Fruit fly (Drosophila melanogaster) whole organism, embryonic: ENCODE results near the gene CG33110.

Source experiments
- Aef1 ChIP-seq: fragments of 200-800 bp; sonication (Bioruptor generic); IDR thresholded peaks from 3 replicates; pipeline ENCODE4 v1.3.6; 2022; ENCODE audit warnings: missing biosample characterization, missing genetic modification characterization
- Bgb ChIP-seq: fragments of 200-800 bp; sonication (Bioruptor generic); IDR thresholded peaks from 2 replicates; pipeline ENCODE4 v1.3.6; 2022; ENCODE audit warnings: missing biosample characterization, missing genetic modification characterization; ENCODE audit not compliant: partially characterized antibody
- CG12219 ChIP-seq: fragments of 200-800 bp; sonication (Bioruptor generic); optimal IDR thresholded peaks from 3 replicates; lab custom pipeline; 2018; ENCODE audit warnings: missing biosample characterization, mild to moderate bottlenecking, missing genetic modification characterization
- CG12236 ChIP-seq: fragments of 200-800 bp; sonication (Bioruptor generic); optimal IDR thresholded peaks from 2 replicates; lab custom pipeline; 2016; ENCODE audit warnings: missing biosample characterization, missing genetic modification characterization
- CG12769 ChIP-seq: fragments of 200-800 bp; sonication (Bioruptor generic); optimal IDR thresholded peaks from 2 replicates; lab custom pipeline; 2019; ENCODE audit warnings: missing biosample characterization, mild to moderate bottlenecking, missing genetic modification characterization, moderate library complexity
- CG13424 ChIP-seq: fragments of 200-800 bp; sonication (Bioruptor generic); optimal IDR thresholded peaks from 2 replicates; lab custom pipeline; 2019; ENCODE audit warnings: missing biosample characterization, mild to moderate bottlenecking, missing genetic modification characterization, moderate library complexity
- CG13624 ChIP-seq: fragments of 200-800 bp; sonication (Bioruptor generic); optimal IDR thresholded peaks from 2 replicates; lab custom pipeline; 2016; ENCODE audit warnings: missing biosample characterization, missing genetic modification characterization
- CG13775 ChIP-seq: fragments of 200-800 bp; sonication (Bioruptor generic); optimal IDR thresholded peaks from 3 replicates; lab custom pipeline; 2017; ENCODE audit warnings: missing biosample characterization, mild to moderate bottlenecking, missing genetic modification characterization
- CG15269 ChIP-seq: fragments of 200-800 bp; sonication (Bioruptor generic); optimal IDR thresholded peaks from 2 replicates; lab custom pipeline; 2018; ENCODE audit warnings: missing biosample characterization, mild to moderate bottlenecking, missing genetic modification characterization, moderate library complexity
- CG15601 ChIP-seq: fragments of 200-800 bp; sonication (Bioruptor generic); optimal IDR thresholded peaks from 3 replicates; lab custom pipeline; 2019; ENCODE audit warnings: missing biosample characterization, mild to moderate bottlenecking, missing genetic modification characterization, moderate library complexity
- CG17385 ChIP-seq: fragments of 200-800 bp; sonication (Bioruptor generic); optimal IDR thresholded peaks from 3 replicates; lab custom pipeline; 2018; ENCODE audit warnings: missing biosample characterization, mild to moderate bottlenecking, missing genetic modification characterization
- CG18599 ChIP-seq: fragments of 200-800 bp; sonication (Bioruptor generic); optimal IDR thresholded peaks from 3 replicates; lab custom pipeline; 2017; ENCODE audit warnings: missing biosample characterization, missing genetic modification characterization, mild to moderate bottlenecking, moderate library complexity, missing genetic modification reagents
- CG2678 ChIP-seq: fragments of 200-800 bp; sonication (Bioruptor generic); optimal IDR thresholded peaks from 3 replicates; lab custom pipeline; 2019; ENCODE audit warnings: missing biosample characterization, mild to moderate bottlenecking, missing genetic modification characterization, moderate library complexity
- CG32532 ChIP-seq: fragments of 200-800 bp; sonication (Bioruptor generic); IDR thresholded peaks from 2 replicates; pipeline ENCODE4 v1.3.6; 2022; ENCODE audit warnings: missing biosample characterization, missing genetic modification characterization
- CG3838 ChIP-seq: fragments of 200-800 bp; sonication (Bioruptor generic); optimal IDR thresholded peaks from 3 replicates; lab custom pipeline; 2016; ENCODE audit warnings: missing biosample characterization, missing genetic modification characterization
- CG5245 ChIP-seq: fragments of 200-800 bp; sonication (Bioruptor generic); optimal IDR thresholded peaks from 3 replicates; lab custom pipeline; 2016; ENCODE audit warnings: missing biosample characterization, missing genetic modification characterization
- CG8290 ChIP-seq, 3 experiments: fragments of 200-800 bp; sonication (Bioruptor generic); optimal IDR thresholded peaks; 2 replicates each; lab custom pipeline; 2016 to 2019; ENCODE audit warnings: missing biosample characterization in 3 of 3, missing genetic modification characterization in 3 of 3, mild to moderate bottlenecking in 2 of 3, moderate library complexity in 1 of 3
- CG8944 ChIP-seq: fragments of 200-800 bp; sonication (Bioruptor generic); optimal IDR thresholded peaks from 3 replicates; lab custom pipeline; 2016; ENCODE audit warnings: missing biosample characterization, missing genetic modification characterization
- CG9727 ChIP-seq: fragments of 200-800 bp; sonication (Bioruptor generic); optimal IDR thresholded peaks from 3 replicates; lab custom pipeline; 2017; ENCODE audit warnings: missing biosample characterization, mild to moderate bottlenecking, missing genetic modification characterization
- CTCF ChIP-seq: fragments of 200-800 bp; sonication (Bioruptor generic); optimal IDR thresholded peaks from 2 replicates; lab custom pipeline; 2017; ENCODE audit warnings: missing biosample characterization, mild to moderate bottlenecking, missing genetic modification characterization, moderate library complexity
- D19A ChIP-seq: fragments of 200-800 bp; optimal IDR thresholded peaks from 3 replicates; lab custom pipeline; 2019; ENCODE audit warnings: missing biosample characterization, mild to moderate bottlenecking, missing genetic modification characterization, moderate library complexity
- D19B ChIP-seq: fragments of 200-800 bp; sonication (Bioruptor generic); optimal IDR thresholded peaks from 2 replicates; lab custom pipeline; 2017; ENCODE audit warnings: missing biosample characterization, mild to moderate bottlenecking, missing genetic modification characterization
- Dfd ChIP-seq, 2 experiments: fragments of >200 bp; optimal IDR thresholded peaks; 2 replicates each; lab custom pipeline; 2017; ENCODE audit warnings: missing biosample characterization in 2 of 2, missing genetic modification characterization in 2 of 2
- H2.0 ChIP-seq: fragments of 200-800 bp; sonication (Bioruptor generic); IDR thresholded peaks from 2 replicates; pipeline ENCODE4 v1.3.6; 2022; ENCODE audit warnings: missing biosample characterization, missing genetic modification characterization
- HHEX ChIP-seq: fragments of 200-800 bp; sonication (Bioruptor generic); optimal IDR thresholded peaks from 3 replicates; lab custom pipeline; 2017; ENCODE audit warnings: missing biosample characterization, mild to moderate bottlenecking, missing genetic modification characterization, missing genetic modification reagents
- HLHmδ ChIP-seq: fragments of 200-800 bp; sonication (Bioruptor generic); optimal IDR thresholded peaks from 2 replicates; lab custom pipeline; 2018; ENCODE audit warnings: missing biosample characterization, mild to moderate bottlenecking, missing genetic modification characterization, moderate library complexity
- Hey ChIP-seq: fragments of 200-800 bp; sonication (Bioruptor generic); optimal IDR thresholded peaks from 3 replicates; lab custom pipeline; 2018; ENCODE audit warnings: missing biosample characterization, mild to moderate bottlenecking, missing genetic modification characterization
- Hmr ChIP-seq: fragments of 200-800 bp; sonication (Bioruptor generic); optimal IDR thresholded peaks from 3 replicates; lab custom pipeline; 2017; ENCODE audit warnings: mild to moderate bottlenecking, missing biosample characterization, missing genetic modification reagents, missing genetic modification characterization
- Hr51 ChIP-seq, 2 experiments: fragments of 200-800 bp; sonication (Bioruptor generic); optimal IDR thresholded peaks; 2 replicates in 1 of 2; 3 replicates in 1 of 2; lab custom pipeline; 2016 to 2018; ENCODE audit warnings: missing biosample characterization in 2 of 2, missing genetic modification characterization in 2 of 2, mild to moderate bottlenecking in 1 of 2, moderate library complexity in 1 of 2
- MTF-1 ChIP-seq: fragments of 200-800 bp; sonication (Bioruptor generic); optimal IDR thresholded peaks from 2 replicates; lab custom pipeline; 2018; ENCODE audit warnings: missing biosample characterization, mild to moderate bottlenecking, missing genetic modification characterization, borderline replicate concordance
- Oli ChIP-seq: fragments of 200-800 bp; sonication (Bioruptor generic); optimal IDR thresholded peaks from 2 replicates; lab custom pipeline; 2018; ENCODE audit warnings: missing biosample characterization, mild to moderate bottlenecking, missing genetic modification characterization, moderate library complexity
- Optix ChIP-seq: fragments of 200-800 bp; sonication (Bioruptor generic); IDR thresholded peaks from 3 replicates; pipeline ENCODE4 v1.3.6; 2022; ENCODE audit warnings: missing biosample characterization, missing genetic modification characterization
- Six4 ChIP-seq: fragments of 200-800 bp; sonication (Bioruptor generic); optimal IDR thresholded peaks from 2 replicates; lab custom pipeline; 2016; ENCODE audit warnings: missing biosample characterization, missing genetic modification characterization
- Spps ChIP-seq: fragments of 200-800 bp; sonication (Bioruptor generic); optimal IDR thresholded peaks from 2 replicates; lab custom pipeline; 2018; ENCODE audit warnings: missing biosample characterization, mild to moderate bottlenecking, missing genetic modification characterization
- Vsx1 ChIP-seq: fragments of 200-800 bp; sonication (Bioruptor generic); optimal IDR thresholded peaks from 2 replicates; lab custom pipeline; 2017; ENCODE audit warnings: missing biosample characterization, mild to moderate bottlenecking, missing genetic modification characterization, missing genetic modification reagents
- chinmo ChIP-seq: fragments of 200-800 bp; sonication (Bioruptor generic); IDR thresholded peaks from 4 replicates; pipeline ENCODE4 v1.3.6; 2022; ENCODE audit warnings: missing biosample characterization, missing genetic modification characterization; ENCODE audit not compliant: partially characterized antibody
- esg ChIP-seq: fragments of 200-800 bp; sonication (Bioruptor generic); conservative IDR thresholded peaks from 2 replicates; pipeline ENCODE4 v1.3.6; 2022; ENCODE audit warnings: missing biosample characterization, missing genetic modification characterization
- eyg ChIP-seq: fragments of 200-800 bp; sonication (Bioruptor generic); optimal IDR thresholded peaks from 3 replicates; lab custom pipeline; 2016; ENCODE audit warnings: missing biosample characterization, missing genetic modification characterization
- fd64A ChIP-seq: fragments of 200-800 bp; sonication (Bioruptor generic); optimal IDR thresholded peaks from 3 replicates; lab custom pipeline; 2018; ENCODE audit warnings: missing biosample characterization, mild to moderate bottlenecking, missing genetic modification characterization
- gsb-n ChIP-seq: fragments of 200-800 bp; sonication (Bioruptor generic); optimal IDR thresholded peaks from 3 replicates; lab custom pipeline; 2018; ENCODE audit warnings: missing biosample characterization, mild to moderate bottlenecking, missing genetic modification characterization
- hkb ChIP-seq, 2 experiments: fragments of 200-800 bp in 1 of 2; fragments of >200 bp in 1 of 2; sonication (Bioruptor generic) in 1 of 2; IDR thresholded peaks in 1 of 2; optimal IDR thresholded peaks in 1 of 2; 2 replicates each; pipeline versions ENCODE4 v1.3.6 to Lab custom; 2017 to 2022; ENCODE audit warnings: missing biosample characterization in 1 of 2, missing genetic modification characterization in 1 of 2
- lab ChIP-seq: fragments of 200-800 bp; sonication (Bioruptor generic); optimal IDR thresholded peaks from 3 replicates; lab custom pipeline; 2017; ENCODE audit warnings: missing biosample characterization, missing genetic modification characterization, mild to moderate bottlenecking, moderate library complexity, missing genetic modification reagents
- lmd ChIP-seq: fragments of 200-800 bp; sonication (Bioruptor generic); IDR thresholded peaks from 2 replicates; pipeline ENCODE4 v1.3.6; 2022; ENCODE audit warnings: missing biosample characterization, missing genetic modification characterization
- nmo ChIP-seq: fragments of 200-800 bp; sonication (Bioruptor generic); optimal IDR thresholded peaks from 2 replicates; lab custom pipeline; 2018; ENCODE audit warnings: missing biosample characterization, mild to moderate bottlenecking, missing genetic modification characterization, moderate library complexity
- nom ChIP-seq: fragments of 200-800 bp; sonication (Bioruptor generic); optimal IDR thresholded peaks from 2 replicates; lab custom pipeline; 2017; ENCODE audit warnings: missing biosample characterization, missing genetic modification characterization, mild to moderate bottlenecking, moderate library complexity, missing genetic modification reagents
- prd ChIP-seq, 3 experiments: fragments of >200 bp in 2 of 3; fragments of 200-800 bp in 1 of 3; sonication (Bioruptor generic) in 1 of 3; optimal IDR thresholded peaks in 2 of 3; IDR thresholded peaks in 1 of 3; 2 replicates in 2 of 3; 3 replicates in 1 of 3; pipeline versions ENCODE4 v1.3.6 to Lab custom; 2017 to 2022; ENCODE audit warnings: missing biosample characterization in 1 of 3, missing genetic modification characterization in 1 of 3
- twi ChIP-seq: fragments of 200-800 bp; optimal IDR thresholded peaks from 2 replicates; lab custom pipeline; 2019; ENCODE audit warnings: missing biosample characterization, mild to moderate bottlenecking, missing genetic modification characterization, moderate library complexity

CG33110 gene

DNA sequence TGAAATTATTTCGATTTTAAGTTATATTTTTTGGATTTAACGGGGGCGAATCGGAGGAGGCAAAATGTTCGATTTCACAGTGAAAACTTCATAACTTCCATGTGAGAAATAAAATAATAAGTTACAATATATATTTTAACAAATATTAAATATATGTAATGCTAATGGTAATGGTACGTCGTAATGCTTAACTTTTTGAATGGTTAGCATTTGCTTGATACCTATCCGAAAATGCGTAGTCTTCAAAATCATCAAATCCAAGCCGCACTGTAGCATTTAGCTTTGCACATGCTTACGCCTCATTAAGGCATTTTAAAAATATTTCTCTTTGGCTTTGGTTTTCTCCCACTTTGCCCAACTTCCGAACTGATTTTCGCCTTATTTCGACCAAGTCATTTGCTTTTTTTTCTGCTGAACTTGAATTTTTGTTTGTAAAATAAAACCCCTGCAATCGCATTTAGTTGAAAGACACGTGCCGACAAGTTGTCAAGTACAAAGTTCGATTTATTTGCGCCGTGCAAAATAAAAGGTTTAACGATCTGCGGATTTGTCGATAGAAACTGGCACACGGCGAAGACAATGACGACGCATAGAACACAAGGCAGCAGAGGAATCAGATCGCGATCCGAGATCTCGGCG, 27.1 kb upstream of the CG33110 start (continued):
- TF ChIP-seq gsb-n (tag; lab: Kevin White, UChicago), result peak; percentile 9
- TF ChIP-seq Hey (tag; lab: Kevin White, UChicago), result no peak
- peak; percentile 24; the same call in 1 of the 2 replicates for TF ChIP-seq CG32532 (GFP tag; lab: Robert Waterston, UW)
- TF ChIP-seq CG9727 (GFP tag; lab: Kevin White, UChicago), result no peak
- no peak for TF ChIP-seq CG12236 (GFP tag; lab: Kevin White, UChicago)
- TF ChIP-seq CG5245, result no peak
- no peak for TF ChIP-seq fd64A (GFP tag; lab: Kevin White, UChicago)
- peak; percentile 28 for TF ChIP-seq HHEX
- TF ChIP-seq CG15269, result peak; percentile 58
- no peak for TF ChIP-seq H2.0
- 0 out of 4 replicates have a peak, but pooled peaks have one; percentile 29 for TF ChIP-seq chinmo (GFP tag; lab: Robert Waterston, UW)
- TF ChIP-seq CG2678 (tag; lab: Kevin White, UChicago), result peak; percentile 39
- no peak for TF ChIP-seq CG13775 (GFP tag; lab: Kevin White, UChicago)
- no peak for TF ChIP-seq CG18599 (GFP tag; lab: Kevin White, UChicago)
- no peak for TF ChIP-seq Dfd (GFP tag; optimal IDR thresholded peaks at IDR 0.05; lab: Kevin White, UChicago)
- TF ChIP-seq CG12219 (GFP tag; lab: Kevin White, UChicago), result no peak
- TF ChIP-seq esg (GFP tag; lab: Robert Waterston, UW), result 0 out of 2 replicates have a peak, but pooled peaks have one; percentile 20
- TF ChIP-seq CTCF, result no peak
- no peak for TF ChIP-seq CG15601 (tag; lab: Kevin White, UChicago)
- no peak for TF ChIP-seq Bgb (GFP tag; lab: Robert Waterston, UW)
- no peak for TF ChIP-seq Optix (GFP tag; lab: Robert Waterston, UW)
- no peak for TF ChIP-seq CG8944 (GFP tag; lab: Kevin White, UChicago)
- no peak for TF ChIP-seq twi (tag; lab: Kevin White, UChicago)
- peak; percentile 36; the same call in 1 of the 2 replicates for TF ChIP-seq lmd (GFP tag; lab: Robert Waterston, UW)
- TF ChIP-seq prd (optimal IDR thresholded peaks at IDR 0.05; lab: Kevin White, UChicago), result no peak
- peak; percentile 49; the same call in 1 of the 3 replicates for TF ChIP-seq prd (GFP tag; IDR thresholded peaks at IDR 0.05; lab: Robert Waterston, UW)
- TF ChIP-seq Aef1, result 0 out of 3 replicates have a peak, but pooled peaks have one; percentile 17
- no peak for TF ChIP-seq Hmr (GFP tag; lab: Kevin White, UChicago)
- TF ChIP-seq Spps (tag; lab: Kevin White, UChicago), result no peak
- no peak for TF ChIP-seq CG8290 (GFP tag; optimal IDR thresholded peaks at IDR 0.05; lab: Kevin White, UChicago)
- TF ChIP-seq CG8290 (tag; optimal IDR thresholded peaks at IDR 0.05; lab: Kevin White, UChicago), result no peak
- TF ChIP-seq eyg (GFP tag; lab: Kevin White, UChicago), result no peak
- no peak for TF ChIP-seq nom
- TF ChIP-seq CG13424, result peak; percentile 8
- peak; percentile 34 for TF ChIP-seq Oli
- no peak for TF ChIP-seq D19B (GFP tag; lab: Kevin White, UChicago)
- TF ChIP-seq CG3838 (GFP tag; lab: Kevin White, UChicago), result no peak
- TF ChIP-seq HLHmδ (GFP tag; lab: Kevin White, UChicago), result no peak
- TF ChIP-seq CG12769 (tag; lab: Kevin White, UChicago), result no peak
- peak; percentile 17 for TF ChIP-seq lab (GFP tag; lab: Kevin White, UChicago)
- no peak for TF ChIP-seq D19A (tag; lab: Kevin White, UChicago)
- no peak for TF ChIP-seq nmo (GFP tag; lab: Kevin White, UChicago)
- TF ChIP-seq CG17385 (GFP tag; lab: Kevin White, UChicago), result no peak
- no peak for TF ChIP-seq Six4 (GFP tag; lab: Kevin White, UChicago)
- no peak for TF ChIP-seq CG13624
- TF ChIP-seq hkb (optimal IDR thresholded peaks at IDR 0.05; lab: Kevin White, UChicago), result no peak
- TF ChIP-seq hkb (GFP tag; IDR thresholded peaks at IDR 0.05; lab: Robert Waterston, UW), result peak; percentile 20; the same call in 1 of the 2 replicates
- no peak for TF ChIP-seq MTF-1
- TF ChIP-seq Hr51 (GFP tag; optimal IDR thresholded peaks at IDR 0.05; lab: Kevin White, UChicago), result peak in 1 of 2 experiments; percentile 46
- no peak for TF ChIP-seq Vsx1 (GFP tag; lab: Kevin White, UChicago)
